Worm (Caenorhabditis elegans) whole organism, L3 larva: ENCODE results near the gene F53A2.9.

ENCODE experiments used
- ama-1 ChIP-seq: fragments of 150-350 bp; optimal IDR thresholded peaks from 2 replicates; lab custom pipeline; 2018
- egl-27 ChIP-seq: sonication (generic microtip); optimal IDR thresholded peaks from 4 replicates; lab custom pipeline; 2017; ENCODE audit warnings: missing biosample characterization, missing genetic modification reagents, missing genetic modification characterization
- lin-39 ChIP-seq: fragments of 150-350 bp; optimal IDR thresholded peaks from 2 replicates; lab custom pipeline; 2018; ENCODE audit warnings: missing biosample characterization, missing genetic modification reagents, missing genetic modification characterization
- nhr-11 ChIP-seq: fragments of 150-350 bp; optimal IDR thresholded peaks from 2 replicates; lab custom pipeline; 2014; ENCODE audit warnings: missing biosample characterization, missing genetic modification characterization
- pha-4 ChIP-seq: fragments of 150-350 bp; optimal IDR thresholded peaks from 2 replicates; lab custom pipeline; 2014; ENCODE audit warnings: missing biosample characterization, missing genetic modification reagents, missing genetic modification characterization
- unc-39 ChIP-seq: sonication (generic microtip); optimal IDR thresholded peaks from 4 replicates; lab custom pipeline; 2017; ENCODE audit warnings: missing biosample characterization, missing genetic modification characterization
- zag-1 ChIP-seq: fragments of 150-350 bp; optimal IDR thresholded peaks from 2 replicates; lab custom pipeline; 2014; ENCODE audit warnings: missing biosample characterization, missing genetic modification characterization

- no peak for TF ChIP-seq nhr-11 (tag; lab: Kevin White, UChicago)
- TF ChIP-seq unc-39 (tag; lab: Kevin White, UChicago) = no peak
- no peak for TF ChIP-seq lin-39
- TF ChIP-seq ama-1 (lab: Kevin White, UChicago) = no peak
- no peak for TF ChIP-seq pha-4 (tag; lab: Kevin White, UChicago)
- TF ChIP-seq egl-27 (tag; lab: Kevin White, UChicago) = no peak
- TF ChIP-seq zag-1 (tag; lab: Kevin White, UChicago) = no peak
Observed at ce11 chrIII:13317383-13317911, 41.7 kb downstream of the F53A2.9 start.
